Worm (Caenorhabditis elegans): ENCODE measurements around the gene lev-9.

lev-9 gene

ce11 chrX:6255561-6255960 lies 36.0 kb downstream of the lev-9 start (continued):
- TF ChIP-seq blmp-1 (tag; optimal IDR thresholded peaks at IDR 0.05) (peak; percentile 98), C16A3.4 (tag; optimal IDR thresholded peaks at IDR 0.05) (peak; percentile 65), zag-1 (tag; optimal IDR thresholded peaks at IDR 0.05) (no peak), ceh-82 (tag; optimal IDR thresholded peaks at IDR 0.05) (peak in 2 of 3 experiments; percentile 3 to 26), lin-14 (GFP tag; optimal IDR thresholded peaks at IDR 0.05) (peak; percentile 96), lir-3 (tag; optimal IDR thresholded peaks at IDR 0.05; ENCODE audit: poor library complexity) (peak; percentile 65), Y116A8C.19 (tag; optimal IDR thresholded peaks at IDR 0.05; ENCODE audit: borderline replicate concordance) (no peak), dsc-1 (tag; optimal IDR thresholded peaks at IDR 0.05) (peak; percentile 74), nhr-11 (tag; optimal IDR thresholded peaks at IDR 0.05) (peak; percentile 89), fos-1 (tag; optimal IDR thresholded peaks at IDR 0.05) (peak; percentile 19), elt-3 (tag; optimal IDR thresholded peaks at IDR 0.05) (peak in 2 of 6 experiments; percentile 71 to 86), nhr-19 (GFP tag; conservative IDR thresholded peaks at IDR 0.05) (peak; percentile 93), ceh-90 (tag; optimal IDR thresholded peaks at IDR 0.05) (no peak), nhr-76 (tag; optimal IDR thresholded peaks at IDR 0.05) (no peak), tbx-2 (tag; optimal IDR thresholded peaks at IDR 0.05) (peak; percentile 90), unc-86 (tag; optimal IDR thresholded peaks at IDR 0.05) (no peak), nhr-84 (tag; optimal IDR thresholded peaks at IDR 0.05) (no peak), xbp-1 (tag; optimal IDR thresholded peaks at IDR 0.05) (peak; percentile 68), F16B12.6 (tag; optimal IDR thresholded peaks at IDR 0.05) (no peak), rnt-1 (tag; optimal IDR thresholded peaks at IDR 0.05) (peak; percentile 94), sptf-1 (tag; optimal IDR thresholded peaks at IDR 0.05) (no peak), lin-39 (tag; optimal IDR thresholded peaks at IDR 0.05) (peak; percentile 71), vab-15 (tag; optimal IDR thresholded peaks at IDR 0.05) (no peak), skn-1 (tag; optimal IDR thresholded peaks at IDR 0.05) (no peak), pqm-1 (tag; optimal IDR thresholded peaks at IDR 0.05) (no peak), egl-13 (tag; optimal IDR thresholded peaks at IDR 0.05) (no peak), efl-1 (optimal IDR thresholded peaks at IDR 0.05) (peak; percentile 34 to 42), efl-1 (GFP tag; optimal IDR thresholded peaks at IDR 0.05 in 1 of 2) (peak; percentile 10 to 84), jun-1 (tag; optimal IDR thresholded peaks at IDR 0.05) (peak; percentile 15), nhr-85 (tag) (peak; percentile 96), irx-1 (tag; optimal IDR thresholded peaks at IDR 0.05) (peak; percentile 61), isw-1 (GFP tag; IDR thresholded peaks at IDR 0.05) (no peak), zip-4 (GFP tag; optimal IDR thresholded peaks at IDR 0.05) (peak; percentile 3), pag-3 (tag; optimal IDR thresholded peaks at IDR 0.05; ENCODE audit: borderline replicate concordance, insufficient read depth) (peak; percentile 54), aly-2 (tag; optimal IDR thresholded peaks at IDR 0.05) (no peak), lin-15B (tag; optimal IDR thresholded peaks at IDR 0.05) (no peak), snpc-4 (tag; optimal IDR thresholded peaks at IDR 0.05) (no peak), unc-130 (tag; optimal IDR thresholded peaks at IDR 0.05) (peak; percentile 95), fkh-8 (tag; optimal IDR thresholded peaks at IDR 0.05) (no peak), fkh-10 (GFP tag; optimal IDR thresholded peaks at IDR 0.05) (no peak), egl-27 (tag; optimal IDR thresholded peaks at IDR 0.05) (no peak), nhr-47 (tag; optimal IDR thresholded peaks at IDR 0.05) (peak; percentile 78)

ce11 chrX:6254671-6255031 lies 36.9 kb downstream of the lev-9 start:
- TF ChIP-seq C34B4.2 (tag; optimal IDR thresholded peaks at IDR 0.05) (peak; percentile 31), skn-1 (tag; optimal IDR thresholded peaks at IDR 0.05) (no peak), elt-3 (tag; optimal IDR thresholded peaks at IDR 0.05) (peak in 2 of 6 experiments; percentile 29 to 62), blmp-1 (tag; optimal IDR thresholded peaks at IDR 0.05) (peak; percentile 94)

Data from whole organism, L1 larva.